Worm (Caenorhabditis elegans) whole organism, early embryonic: ENCODE measurements around the gene srab-14.

Experiments used
- B0310.2 ChIP-seq: sonication (generic microtip); optimal IDR thresholded peaks from 2 replicates; lab custom pipeline; 2016; ENCODE audit warnings: mild to moderate bottlenecking, missing genetic modification characterization, missing compliant biosample characterization
- F13C5.2 ChIP-seq: sonication (generic microtip); optimal IDR thresholded peaks from 2 replicates; lab custom pipeline; 2017; ENCODE audit warnings: mild to moderate bottlenecking, missing genetic modification characterization, inconsistent platforms, missing compliant biosample characterization
- ama-1 ChIP-seq: fragments of 150-350 bp; optimal IDR thresholded peaks from 2 replicates; lab custom pipeline; 2014
- hmbx-1 ChIP-seq: sonication (generic microtip); optimal IDR thresholded peaks from 2 replicates; lab custom pipeline; 2016; ENCODE audit warnings: mild to moderate bottlenecking, missing genetic modification characterization, missing compliant biosample characterization
- sea-1 ChIP-seq: fragments of 200-800 bp; sonication (Bioruptor generic); conservative IDR thresholded peaks from 2 replicates; pipeline ENCODE4 v1.3.6; 2022; ENCODE audit warnings: missing genetic modification characterization, missing compliant biosample characterization

- TF ChIP-seq B0310.2 (no peak), F13C5.2 (no peak), sea-1 (no peak), ama-1 (lab: Kevin White, UChicago) (no peak), hmbx-1 (tag; lab: Kevin White, UChicago) (no peak)
These were observed 42.1 kb downstream of the srab-14 start, which contains the start of gene D1022.4 for ce11 chrII:7457210-7457609.
